Worm (Caenorhabditis elegans) whole organism, L4/young adult: Measurements from ENCODE around the gene nipi-4.
A peak's percentile ranks its signal among the peaks of the same experiment; 100 is the strongest.

Source experiments
- W03F9.2 ChIP-seq: fragments of 150-350 bp; optimal IDR thresholded peaks from 2 replicates; lab custom pipeline; 2014; ENCODE audit warnings: missing biosample characterization, missing genetic modification characterization
- dao-5 ChIP-seq: sonication (generic microtip); optimal IDR thresholded peaks from 2 replicates; lab custom pipeline; 2016; ENCODE audit warnings: missing genotype, missing genetic modification characterization, moderate library complexity, missing compliant biosample characterization
- him-1 ChIP-seq: sonication (generic microtip); optimal IDR thresholded peaks from 2 replicates; lab custom pipeline; 2016; ENCODE audit warnings: missing genotype, missing genetic modification reagents, missing genetic modification characterization, missing compliant biosample characterization

nipi-4 gene

DNA sequence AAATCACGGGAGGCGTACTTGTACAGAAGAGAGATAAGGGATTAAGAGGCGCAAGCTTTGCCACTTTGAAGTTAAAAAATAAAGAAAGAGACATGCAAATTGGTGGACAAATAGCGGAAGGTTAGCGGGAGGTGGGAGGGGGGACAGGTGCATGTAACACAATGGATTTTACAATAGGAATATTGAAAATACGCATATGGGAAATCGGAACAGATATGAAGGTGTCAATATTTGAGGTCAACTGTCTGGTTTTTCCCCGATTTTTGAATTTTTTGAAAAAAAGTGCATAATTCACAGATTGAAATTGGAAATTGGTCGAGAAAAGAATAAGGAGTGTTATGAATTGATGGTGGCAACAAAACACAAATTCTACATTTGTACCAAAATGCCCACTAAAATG is 8.8 kb downstream of the nipi-4 start, which contains the start of gene C37C3.17:
TSS of gene C37C3.17 (minus strand) at position 101 of the 400 bp plus-strand sequence.
- TF ChIP-seq W03F9.2 (tag; lab: Kevin White, UChicago) (no peak), dao-5 (no peak), him-1 (tag; lab: Kevin White, UChicago) (no peak)

DNA sequence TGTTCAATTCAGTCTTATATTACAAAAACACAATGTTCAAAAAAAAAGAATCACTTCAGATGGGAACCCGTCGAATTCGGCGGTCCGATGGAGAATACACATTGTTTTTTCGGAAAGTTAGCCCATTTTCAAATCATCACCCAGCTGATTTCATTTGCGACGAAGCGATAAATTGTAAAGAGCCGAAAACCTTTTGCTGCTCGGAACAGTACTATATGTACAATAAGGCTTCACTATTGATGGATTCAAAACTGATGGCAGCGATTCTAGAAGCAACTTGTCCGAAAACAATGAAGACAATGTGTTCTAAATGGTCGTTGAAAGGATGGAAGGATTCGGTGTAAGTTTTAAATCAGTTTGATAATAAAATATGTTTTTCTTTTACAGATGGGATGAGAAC is 12.7 kb downstream of the nipi-4 start, which contains the start of gene C37C3.1:
TSS of gene C37C3.1 (plus strand) at position 33 of the 400 bp plus-strand sequence.
- no peak for TF ChIP-seq him-1 (tag; lab: Kevin White, UChicago)
- no peak for TF ChIP-seq dao-5
- no peak for TF ChIP-seq W03F9.2 (tag; lab: Kevin White, UChicago)

DNA sequence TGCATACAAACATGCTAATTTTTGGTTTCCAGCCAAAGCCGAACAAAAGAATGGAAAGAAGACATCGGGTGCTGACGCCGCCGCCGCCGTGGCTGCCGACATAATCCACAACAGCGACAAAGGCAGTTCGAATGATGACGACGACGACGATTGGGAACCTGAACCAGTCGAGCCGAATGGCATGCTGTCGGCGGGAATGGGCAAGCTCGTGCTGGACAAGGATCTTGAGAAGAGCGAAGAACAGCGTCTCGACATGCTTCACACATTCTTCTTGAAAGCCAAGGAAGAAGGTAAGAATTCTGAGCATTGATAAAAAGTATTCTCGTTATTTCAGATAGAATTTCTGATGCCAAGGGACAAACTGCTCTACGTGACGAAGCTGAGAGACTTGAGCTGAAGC is 14.0 kb downstream of the nipi-4 start:
- TF ChIP-seq him-1 (tag; lab: Kevin White, UChicago) (no peak), W03F9.2 (tag; lab: Kevin White, UChicago) (no peak), dao-5 (no peak)

DNA sequence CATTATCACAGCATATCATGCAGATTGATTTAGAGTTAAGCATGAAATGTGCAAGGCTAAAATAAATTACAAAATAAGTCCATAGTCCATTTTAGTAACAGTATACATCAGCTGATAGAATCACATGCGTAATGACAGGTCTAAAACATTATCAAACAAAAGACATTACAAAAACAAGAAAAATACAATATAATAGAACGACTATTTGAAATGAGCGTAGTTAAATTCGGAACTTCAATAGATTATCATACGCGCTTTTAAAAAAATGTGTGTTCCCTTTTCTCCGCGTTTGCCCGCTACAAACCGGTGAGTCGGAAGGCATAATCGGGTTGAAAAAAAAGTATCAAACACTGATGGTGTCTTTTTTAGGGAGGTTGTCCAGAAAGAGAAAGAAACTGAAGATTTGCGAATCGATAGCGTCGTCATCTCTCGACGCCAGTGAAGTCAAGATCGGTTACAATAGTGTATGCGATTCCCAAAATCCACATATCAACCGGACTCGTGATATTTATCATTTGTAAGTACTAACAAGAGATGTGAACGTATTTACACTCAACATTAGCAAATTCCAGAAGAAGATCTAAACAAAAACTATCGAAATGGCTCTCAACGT is 15.1 kb downstream of the nipi-4 start, which contains the start of gene C37C3.2:
TSS of gene C37C3.2 (plus strand) at position 563 of the 613 bp plus-strand sequence.
- TF ChIP-seq dao-5 (no peak), W03F9.2 (tag; lab: Kevin White, UChicago) (no peak), him-1 (tag; lab: Kevin White, UChicago) (no peak)

DNA sequence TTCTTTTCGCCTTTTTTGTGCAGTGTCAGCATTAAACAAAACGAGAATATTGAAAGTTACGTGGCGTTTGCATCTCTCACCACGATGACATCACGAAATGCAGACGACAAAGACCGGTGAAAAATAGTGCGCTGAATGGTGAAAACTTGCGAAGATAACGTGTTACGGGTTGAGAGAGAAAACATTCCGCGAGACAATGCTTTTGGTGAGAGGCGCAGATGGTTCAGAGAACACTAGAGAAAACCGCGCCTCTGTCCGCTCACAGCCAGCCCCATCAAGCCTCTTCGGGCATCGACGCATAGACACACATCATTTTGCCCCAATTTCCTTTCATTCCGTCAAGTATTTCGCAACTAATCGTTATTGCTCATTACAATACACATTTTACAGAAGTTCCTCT is 16.0 kb downstream of the nipi-4 start, which contains the start of the genes C37C3.9 and C37C3.18:
TSS of gene C37C3.9 (minus strand) at position 98 of the 400 bp plus-strand sequence.
TSS of gene C37C3.18 (plus strand) at position 391 of the 400 bp plus-strand sequence.
- TF ChIP-seq him-1 (tag; lab: Kevin White, UChicago) (no peak), W03F9.2 (tag; lab: Kevin White, UChicago) (peak; percentile 31), dao-5 (no peak)

DNA sequence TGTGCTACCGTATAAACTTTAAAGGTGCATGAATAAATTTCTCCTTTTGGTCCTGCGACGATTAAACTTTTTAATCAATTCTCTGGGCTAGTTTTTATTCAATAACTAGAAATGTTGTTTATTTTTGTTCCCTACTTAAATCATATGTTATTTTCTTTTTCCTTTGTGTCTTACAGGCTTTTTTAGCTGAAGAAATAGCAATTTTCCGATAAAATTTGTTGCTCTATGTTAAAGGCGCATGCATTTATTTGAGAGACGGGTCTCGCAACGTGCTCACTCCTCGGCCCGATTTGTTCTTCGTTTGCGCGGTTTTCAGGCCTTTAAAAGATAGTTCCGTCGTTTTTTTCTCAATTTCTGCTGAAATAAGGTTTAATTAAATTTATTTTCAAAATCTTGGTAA is 16.7 kb downstream of the nipi-4 start:
- TF ChIP-seq dao-5, result no peak
- peak; percentile 59 for TF ChIP-seq W03F9.2 (tag; lab: Kevin White, UChicago)

DNA sequence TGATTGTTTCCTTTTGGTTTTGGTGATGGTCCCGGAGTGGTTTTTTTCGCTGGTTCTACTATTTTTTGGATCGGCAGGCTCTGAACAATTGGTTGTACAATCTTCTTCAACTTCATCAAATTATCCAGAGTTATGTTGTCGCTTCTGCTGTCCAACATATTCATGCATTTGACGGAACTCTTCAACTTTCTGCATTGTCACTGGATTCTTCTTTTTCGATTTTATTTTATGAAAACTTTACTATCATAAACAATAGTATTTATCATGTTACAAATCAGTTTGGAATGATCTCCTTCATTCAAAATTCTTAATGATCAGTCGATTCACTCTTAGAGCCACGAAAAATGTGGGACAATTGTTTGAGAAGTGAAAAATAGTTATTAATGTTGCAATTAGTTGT is 18.5 kb downstream of the nipi-4 start:
- no peak for TF ChIP-seq him-1 (tag; lab: Kevin White, UChicago)
- no peak for TF ChIP-seq dao-5
- TF ChIP-seq W03F9.2 (tag; lab: Kevin White, UChicago), result no peak

DNA sequence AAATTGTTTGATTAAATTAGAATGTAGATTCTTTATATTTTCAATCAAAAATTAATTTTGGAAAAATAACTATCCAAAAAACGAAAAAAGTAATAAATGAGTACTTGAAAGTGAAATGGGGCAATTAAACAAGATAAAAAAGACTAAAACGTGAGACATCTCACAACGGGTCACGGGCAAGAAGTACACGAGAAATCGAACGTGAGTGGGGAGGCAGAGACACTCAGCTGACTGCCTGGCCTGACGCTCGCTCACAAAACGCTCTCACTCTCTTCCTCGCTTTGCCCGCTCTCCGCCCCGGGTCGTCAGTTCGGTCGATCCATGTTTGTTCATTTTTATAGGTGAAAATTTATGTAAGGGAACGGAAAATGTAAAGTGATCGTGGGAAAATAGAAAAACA is 22.4 kb downstream of the nipi-4 start:
- no peak for TF ChIP-seq W03F9.2 (tag; lab: Kevin White, UChicago)
- no peak for TF ChIP-seq dao-5

DNA sequence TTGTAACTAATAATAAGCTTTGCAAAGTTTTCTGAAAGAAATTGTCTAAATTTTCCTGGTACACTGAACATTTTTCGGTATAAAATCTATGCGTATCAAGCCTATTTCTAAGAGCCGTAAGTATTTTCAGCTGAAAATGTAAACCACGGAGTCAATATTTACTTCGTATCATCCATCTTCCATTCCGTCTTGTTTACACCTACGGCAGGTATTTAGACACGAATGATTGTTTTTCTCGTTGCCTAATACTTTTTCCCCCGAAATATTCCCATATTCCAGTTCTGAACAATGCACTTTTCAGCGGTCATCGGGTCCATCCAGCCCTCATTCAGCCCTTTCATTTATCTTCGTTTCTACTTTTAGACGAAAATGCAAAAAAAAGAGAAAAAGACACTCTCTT is 22.9 kb downstream of the nipi-4 start:
- TF ChIP-seq dao-5, result no peak
- no peak for TF ChIP-seq W03F9.2 (tag; lab: Kevin White, UChicago)
- TF ChIP-seq him-1 (tag; lab: Kevin White, UChicago), result no peak

DNA sequence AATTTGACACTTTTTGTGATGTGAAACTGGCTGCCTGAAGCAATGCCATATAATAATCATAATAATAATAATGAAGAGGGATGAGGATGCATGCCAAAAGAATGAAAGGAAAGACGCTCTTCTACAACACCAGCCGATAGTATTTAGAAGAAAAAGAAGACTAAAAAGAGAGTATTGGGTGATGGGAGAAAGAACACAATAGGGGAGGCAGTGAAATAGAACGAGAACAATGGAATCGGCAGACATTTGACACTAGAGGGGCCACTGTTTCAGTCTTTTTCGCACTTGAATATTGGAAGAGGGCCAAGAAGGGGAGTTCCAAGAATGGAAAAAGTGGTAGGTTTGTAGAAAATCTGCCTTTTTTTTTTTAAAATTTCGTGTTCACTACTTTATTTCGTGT is 23.4 kb downstream of the nipi-4 start, which contains the start of gene memo-1:
TSS of gene memo-1 (minus strand) at position 2 of the 400 bp plus-strand sequence.
- TF ChIP-seq W03F9.2 (tag; lab: Kevin White, UChicago), result no peak
- TF ChIP-seq dao-5, result no peak
- TF ChIP-seq him-1 (tag; lab: Kevin White, UChicago), result no peak

DNA sequence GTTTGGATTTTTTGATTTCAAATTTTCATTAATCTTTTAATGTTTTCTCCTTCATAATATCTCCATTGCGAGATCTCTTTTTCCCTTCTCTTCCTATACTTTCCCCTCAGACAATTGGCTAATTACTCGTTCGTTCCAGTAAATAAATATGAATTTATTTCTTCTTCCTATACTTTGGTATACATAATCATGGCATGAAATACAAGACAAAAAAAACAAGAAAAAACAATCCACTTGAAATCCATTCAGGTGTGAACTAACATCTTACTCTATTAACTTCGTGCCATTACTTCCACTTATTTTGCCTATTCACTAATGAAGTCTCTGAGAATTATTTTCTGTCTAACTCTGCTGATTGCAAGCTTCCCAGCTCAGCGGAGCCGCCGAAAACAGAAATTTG is 28.4 kb downstream of the nipi-4 start, which contains the start of gene grd-8:
TSS of gene grd-8 (plus strand) at position 301 of the 400 bp plus-strand sequence.
- TF ChIP-seq him-1 (tag; lab: Kevin White, UChicago) (no peak), W03F9.2 (tag; lab: Kevin White, UChicago) (no peak), dao-5 (no peak)

DNA sequence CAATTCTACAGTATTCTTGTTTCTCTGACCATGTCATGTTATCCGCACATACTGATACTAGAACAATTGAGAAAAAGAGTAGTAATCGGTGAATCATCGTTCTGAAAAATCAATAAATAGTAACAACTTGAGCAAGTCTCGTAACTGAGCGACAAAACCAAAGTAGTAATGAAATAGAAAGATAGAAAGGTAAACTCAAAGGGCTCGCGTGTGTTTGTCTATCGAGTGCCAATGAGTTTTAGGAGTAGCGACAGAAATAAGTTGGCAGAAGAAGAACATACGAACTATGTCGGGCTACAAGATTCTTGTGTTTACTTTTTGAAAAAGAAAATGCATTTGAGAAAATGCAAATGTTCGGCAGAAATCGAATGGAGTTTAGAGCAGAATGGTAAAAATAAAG is 31.1 kb downstream of the nipi-4 start, which contains the start of gene C37C3.12:
TSS of gene C37C3.12 (minus strand) at position 101 of the 400 bp plus-strand sequence.
- TF ChIP-seq him-1 (tag; lab: Kevin White, UChicago) (no peak), dao-5 (no peak)

DNA sequence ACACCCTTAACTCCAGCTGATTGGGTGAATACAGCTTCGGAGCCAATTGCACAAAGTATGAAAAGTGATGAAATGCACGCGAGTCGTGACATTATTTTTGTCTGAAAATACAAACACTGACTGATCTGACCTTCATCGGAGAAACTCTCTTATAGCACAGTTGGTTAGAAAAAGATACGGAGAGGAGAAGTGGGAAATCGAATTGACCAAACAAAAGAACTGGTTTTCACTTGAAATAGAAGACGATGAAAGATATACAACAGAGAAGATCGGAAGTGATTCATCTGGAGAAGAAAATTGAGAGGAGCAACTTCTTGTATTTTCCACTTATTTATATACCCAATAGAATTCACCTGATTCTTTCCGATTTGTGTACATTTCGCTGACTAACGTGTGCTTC is 32.8 kb downstream of the nipi-4 start, which contains the start of gene ttr-33:
TSS of gene ttr-33 (minus strand) at position 101 of the 400 bp plus-strand sequence.
- TF ChIP-seq W03F9.2 (tag; lab: Kevin White, UChicago) (no peak), dao-5 (no peak), him-1 (tag; lab: Kevin White, UChicago) (no peak)

DNA sequence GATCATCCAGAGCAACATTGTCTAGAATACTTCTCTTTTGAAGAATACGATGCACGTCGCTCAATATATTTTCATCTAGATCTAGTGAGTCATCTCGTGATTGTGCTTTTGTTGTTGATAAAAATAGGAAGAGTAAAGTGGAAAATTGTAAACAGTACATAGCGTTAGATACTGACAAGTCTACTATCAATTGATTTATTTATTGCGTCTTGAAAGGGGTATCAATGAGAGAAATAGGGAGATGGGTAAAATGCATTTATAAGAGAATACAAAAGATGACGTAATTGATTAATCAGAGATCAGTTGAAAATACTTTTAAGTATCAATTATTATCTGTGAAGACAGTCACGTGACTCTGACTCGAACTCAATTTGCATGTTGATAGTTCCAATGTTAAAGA is 33.7 kb downstream of the nipi-4 start, which contains the start of gene txt-5:
TSS of gene txt-5 (minus strand) at position 224 of the 400 bp plus-strand sequence.
- TF ChIP-seq dao-5 (no peak), him-1 (tag; lab: Kevin White, UChicago) (no peak), W03F9.2 (tag; lab: Kevin White, UChicago) (no peak)
